Fruit fly (Drosophila melanogaster): ENCODE data around the gene Pos.

Gene Pos

DNA sequence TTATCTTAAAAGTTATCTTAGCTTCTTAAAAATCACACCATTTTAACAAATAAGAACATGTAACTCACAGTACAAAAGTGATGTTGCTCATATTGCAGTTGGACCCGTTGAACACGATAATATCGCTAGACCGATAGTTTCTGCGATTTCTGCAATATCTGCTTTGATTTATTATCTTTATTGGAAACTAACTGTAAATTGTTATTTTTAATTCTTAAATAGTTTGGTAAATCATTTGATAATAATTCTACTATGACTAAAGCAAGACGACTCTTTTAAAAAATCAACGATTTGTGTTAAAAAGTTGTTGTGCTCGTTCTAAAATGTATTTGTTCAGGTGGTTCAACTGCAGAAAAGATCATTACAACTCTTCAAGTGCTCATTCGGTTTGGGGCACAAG is 8.5 kb downstream of the Pos start:
- TF ChIP-seq caup (GFP tag; optimal IDR thresholded peaks at IDR 0.05; ENCODE audit: severe bottlenecking) (no peak), slp2 (GFP tag; optimal IDR thresholded peaks at IDR 0.05) (no peak), repo (GFP tag; optimal IDR thresholded peaks at IDR 0.05) (no peak), sens (GFP tag) (peak; percentile 61)

- TF ChIP-seq Med (GFP tag) (peak; percentile 14), grau (tag; optimal IDR thresholded peaks at IDR 0.05) (peak; percentile 46), chif (GFP tag; optimal IDR thresholded peaks at IDR 0.05) (no peak), insv (GFP tag; optimal IDR thresholded peaks at IDR 0.05) (peak in 1 of 2 experiments; percentile 88)
Observed at dm6 chr3R:32050685-32051084, 12.6 kb downstream of the Pos start.

DNA sequence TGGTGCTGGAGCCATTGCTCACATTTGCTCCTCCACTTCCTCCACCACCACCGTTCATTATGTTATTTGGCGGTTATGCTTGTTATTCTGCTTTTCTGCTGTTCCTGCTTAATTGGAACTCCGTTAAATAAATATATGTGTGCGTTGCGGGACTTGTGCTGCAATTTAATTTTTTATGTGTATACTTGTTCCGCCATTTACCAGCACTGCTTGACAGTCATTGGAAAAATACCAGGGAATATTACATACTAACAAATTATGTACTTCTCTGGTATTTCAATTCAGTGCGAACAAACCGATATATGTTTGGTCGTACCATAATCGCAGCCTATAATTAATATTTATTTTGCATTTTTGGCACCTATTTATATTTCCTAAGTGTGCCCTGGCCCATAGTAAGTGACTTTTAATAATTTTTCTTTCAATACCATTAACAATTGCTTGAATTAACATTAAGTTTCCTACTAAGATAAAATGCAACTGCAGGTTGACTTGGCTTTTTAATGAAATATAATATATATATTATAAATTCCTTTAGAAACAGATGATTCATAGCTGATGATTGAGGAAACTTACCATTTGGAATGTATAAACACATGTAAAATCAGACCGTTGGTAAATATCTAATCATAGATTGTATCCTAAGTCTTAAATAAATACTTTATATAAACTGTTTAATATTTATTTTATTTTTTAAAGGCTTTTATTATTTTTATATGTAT is 13.8 kb downstream of the Pos start, which contains the start of the genes krz and mod:
Gene krz, minus strand, starts transcription at position 212 of the 722 bp plus-strand sequence.
Gene mod, plus strand, starts transcription at position 279 of the 722 bp plus-strand sequence.
- TF ChIP-seq tgo (GFP tag; IDR thresholded peaks at IDR 0.05) (peak; percentile 48; the same call in 1 of the 3 replicates), Fer3 (tag; optimal IDR thresholded peaks at IDR 0.05) (peak; percentile 32), CG4617 (GFP tag; optimal IDR thresholded peaks at IDR 0.05; ENCODE audit: borderline replicate concordance) (peak; percentile 86), CG16813 (GFP tag; IDR thresholded peaks at IDR 0.05; ENCODE audit: partially characterized antibody) (peak; percentile 29; the same call in 1 of the 3 replicates), dmrt11E (tag; optimal IDR thresholded peaks at IDR 0.05) (peak; percentile 23), D (optimal IDR thresholded peaks at IDR 0.05) (no peak), D (GFP tag; optimal IDR thresholded peaks at IDR 0.05) (peak; percentile 0), fru (optimal IDR thresholded peaks at IDR 0.05) (no peak), CG10366 (GFP tag; IDR thresholded peaks at IDR 0.05) (no peak), CG7357 (GFP tag; IDR thresholded peaks at IDR 0.05) (peak; percentile 84), nmo (GFP tag; optimal IDR thresholded peaks at IDR 0.05) (peak; percentile 25), Jarid2 (GFP tag; optimal IDR thresholded peaks at IDR 0.05) (peak; percentile 21), Atf6 (GFP tag; IDR thresholded peaks at IDR 0.05) (peak; percentile 59), PHDP (tag; optimal IDR thresholded peaks at IDR 0.05) (peak; percentile 2), tin (GFP tag; optimal IDR thresholded peaks at IDR 0.05) (peak; percentile 11), dpn (GFP tag; optimal IDR thresholded peaks at IDR 0.05) (peak in 1 of 2 experiments; percentile 20), CG13287 (GFP tag; IDR thresholded peaks at IDR 0.05; ENCODE audit: partially characterized antibody) (peak; percentile 37; the same call in 1 of the 2 replicates), CG12391 (tag; optimal IDR thresholded peaks at IDR 0.05) (peak; percentile 32), nerfin-1 (tag; optimal IDR thresholded peaks at IDR 0.05) (peak; percentile 25), sug (tag; optimal IDR thresholded peaks at IDR 0.05) (no peak), CrebB (tag; optimal IDR thresholded peaks at IDR 0.05) (peak; percentile 10), lola (GFP tag; optimal IDR thresholded peaks at IDR 0.05) (peak in 2 of 3 experiments; percentile 26 to 93), Antp (GFP tag; optimal IDR thresholded peaks at IDR 0.05) (peak; percentile 20), CG17361 (GFP tag; IDR thresholded peaks at IDR 0.05) (peak; percentile 79; the same call in 2 of the 3 replicates), Awh (GFP tag; IDR thresholded peaks at IDR 0.05) (no peak), stwl (tag; optimal IDR thresholded peaks at IDR 0.05) (peak; percentile 58), Bgb (GFP tag; IDR thresholded peaks at IDR 0.05; ENCODE audit: partially characterized antibody) (peak; percentile 51; the same call in 1 of the 2 replicates), Ada2b (GFP tag; IDR thresholded peaks at IDR 0.05) (no peak), pho (GFP tag; optimal IDR thresholded peaks at IDR 0.05) (peak; percentile 30), maf-S (GFP tag; optimal IDR thresholded peaks at IDR 0.05) (peak; percentile 25), Ravus (GFP tag; IDR thresholded peaks at IDR 0.05) (no peak), CG3838 (GFP tag; optimal IDR thresholded peaks at IDR 0.05) (no peak), zf30C (GFP tag; optimal IDR thresholded peaks at IDR 0.05) (peak; percentile 68), CG32532 (GFP tag; IDR thresholded peaks at IDR 0.05) (peak; percentile 49; the same call in 1 of the 2 replicates), pan (optimal IDR thresholded peaks at IDR 0.05) (no peak), pan (GFP tag; optimal IDR thresholded peaks at IDR 0.05 in 1 of 2, IDR thresholded peaks at IDR 0.05 in 1 of 2) (peak in 1 of 2 experiments; percentile 8), CG33557 (GFP tag; optimal IDR thresholded peaks at IDR 0.05) (peak; percentile 4), Mad (GFP tag; optimal IDR thresholded peaks at IDR 0.05) (peak; percentile 3)
